Fruit fly (Drosophila melanogaster) whole organism, embryonic: ENCODE measurements around the gene CG7294.

ENCODE experiments used
- Atf-2 ChIP-seq: fragments of 200-800 bp; sonication (Bioruptor generic); optimal IDR thresholded peaks from 2 replicates; lab custom pipeline; 2016; ENCODE audit warnings: missing biosample characterization, missing genetic modification characterization
- BEAF-32 ChIP-seq: fragments of 200-800 bp; sonication (Bioruptor generic); optimal IDR thresholded peaks from 3 replicates; lab custom pipeline; 2017; ENCODE audit warnings: missing biosample characterization, missing genetic modification characterization, mild to moderate bottlenecking, moderate library complexity, missing genetic modification reagents
- CG10267 ChIP-seq: fragments of 200-800 bp; sonication (Bioruptor generic); optimal IDR thresholded peaks from 2 replicates; lab custom pipeline; 2018; ENCODE audit warnings: missing biosample characterization, mild to moderate bottlenecking, missing genetic modification characterization, moderate library complexity
- CG11085 ChIP-seq: fragments of 200-800 bp; sonication (Bioruptor generic); IDR thresholded peaks from 2 replicates; pipeline ENCODE4 v1.3.6; 2022; ENCODE audit warnings: missing biosample characterization, missing genetic modification characterization
- CG11093 ChIP-seq: fragments of 200-800 bp; sonication (Bioruptor generic); IDR thresholded peaks from 3 replicates; pipeline ENCODE4 v1.3.6; 2022; ENCODE audit warnings: missing biosample characterization, missing genetic modification characterization
- CG11247 ChIP-seq: fragments of 200-800 bp; sonication (Bioruptor generic); IDR thresholded peaks from 2 replicates; pipeline ENCODE4 v1.3.6; 2022; ENCODE audit warnings: missing biosample characterization, missing genetic modification characterization
- CG11398 ChIP-seq: fragments of 200-800 bp; sonication (Bioruptor generic); optimal IDR thresholded peaks from 2 replicates; lab custom pipeline; 2016; ENCODE audit warnings: missing biosample characterization, missing genetic modification characterization
- CG11560 ChIP-seq: fragments of 200-800 bp; sonication (Bioruptor generic); IDR thresholded peaks from 3 replicates; pipeline ENCODE4 v1.3.6; 2022; ENCODE audit warnings: missing biosample characterization, missing genetic modification characterization
- CG14667 ChIP-seq: fragments of 200-800 bp; sonication (Bioruptor generic); IDR thresholded peaks from 2 replicates; pipeline ENCODE4 v1.3.6; 2022; ENCODE audit warnings: missing biosample characterization, missing genetic modification characterization
- CG14860 ChIP-seq: fragments of 200-800 bp; sonication (Bioruptor generic); IDR thresholded peaks from 3 replicates; pipeline ENCODE4 v1.3.6; 2022; ENCODE audit warnings: missing biosample characterization, missing genetic modification characterization; ENCODE audit not compliant: partially characterized antibody
- CG15514 ChIP-seq: fragments of 200-800 bp; sonication (Bioruptor generic); optimal IDR thresholded peaks from 3 replicates; lab custom pipeline; 2017; ENCODE audit warnings: missing biosample characterization, missing genetic modification characterization, mild to moderate bottlenecking, moderate library complexity, missing genetic modification reagents
- CG17359 ChIP-seq: fragments of 200-800 bp; sonication (Bioruptor generic); optimal IDR thresholded peaks from 3 replicates; lab custom pipeline; 2018; ENCODE audit warnings: missing biosample characterization, mild to moderate bottlenecking, missing genetic modification characterization, moderate library complexity
- CG2202 ChIP-seq: fragments of 200-800 bp; sonication (Bioruptor generic); optimal IDR thresholded peaks from 2 replicates; lab custom pipeline; 2018; ENCODE audit warnings: missing biosample characterization, mild to moderate bottlenecking, missing genetic modification characterization
- CG2712 ChIP-seq: fragments of 200-800 bp; optimal IDR thresholded peaks from 3 replicates; lab custom pipeline; 2019; ENCODE audit warnings: missing biosample characterization, mild to moderate bottlenecking, missing genetic modification characterization, moderate library complexity
- CG30431 ChIP-seq: fragments of 200-800 bp; sonication (Bioruptor generic); optimal IDR thresholded peaks from 2 replicates; lab custom pipeline; 2017; ENCODE audit warnings: missing biosample characterization, missing genetic modification characterization
- CG31365 ChIP-seq: fragments of 200-800 bp; sonication (Bioruptor generic); optimal IDR thresholded peaks from 2 replicates; lab custom pipeline; 2018; ENCODE audit warnings: missing biosample characterization, mild to moderate bottlenecking, missing genetic modification characterization
- CG32767 ChIP-seq: fragments of 200-800 bp; sonication (Bioruptor generic); IDR thresholded peaks from 2 replicates; pipeline ENCODE4 v1.3.6; 2022; ENCODE audit warnings: missing biosample characterization, missing genetic modification characterization
- CG4617 ChIP-seq: fragments of 200-800 bp; sonication (Bioruptor generic); optimal IDR thresholded peaks from 3 replicates; lab custom pipeline; 2016; ENCODE audit warnings: missing biosample characterization, missing genetic modification characterization, borderline replicate concordance
- CG6254 ChIP-seq: fragments of 200-800 bp; sonication (Bioruptor generic); optimal IDR thresholded peaks from 3 replicates; lab custom pipeline; 2017; ENCODE audit warnings: mild to moderate bottlenecking, missing biosample characterization, missing genetic modification reagents, missing genetic modification characterization
- CoRest ChIP-seq: fragments of 200-800 bp; sonication (Bioruptor generic); optimal IDR thresholded peaks from 3 replicates; lab custom pipeline; 2018; ENCODE audit warnings: missing biosample characterization, mild to moderate bottlenecking, missing genetic modification characterization, moderate library complexity
- Doc3 ChIP-seq: fragments of 200-800 bp; sonication (Bioruptor generic); IDR thresholded peaks from 3 replicates; pipeline ENCODE4 v1.3.6; 2022; ENCODE audit warnings: missing biosample characterization, missing genetic modification characterization; ENCODE audit not compliant: partially characterized antibody
- Dp ChIP-seq: fragments of 200-800 bp; sonication (Bioruptor generic); optimal IDR thresholded peaks from 2 replicates; lab custom pipeline; 2018; ENCODE audit warnings: missing biosample characterization, mild to moderate bottlenecking, missing genetic modification characterization, moderate library complexity
- Dref ChIP-seq: fragments of 200-800 bp; sonication (Bioruptor generic); IDR thresholded peaks from 2 replicates; pipeline ENCODE4 v1.3.6; 2022; ENCODE audit warnings: missing biosample characterization, missing genetic modification characterization
- Mad ChIP-seq: fragments of 200-800 bp; sonication (Bioruptor generic); optimal IDR thresholded peaks from 2 replicates; lab custom pipeline; 2016; ENCODE audit warnings: missing biosample characterization, missing genetic modification characterization
- Mes4 ChIP-seq: fragments of 200-800 bp; sonication (Bioruptor generic); optimal IDR thresholded peaks from 2 replicates; lab custom pipeline; 2016; ENCODE audit warnings: missing biosample characterization, missing genetic modification characterization
- NFAT ChIP-seq: fragments of 200-800 bp; sonication (Bioruptor generic); IDR thresholded peaks from 2 replicates; pipeline ENCODE4 v1.3.6; 2022; ENCODE audit warnings: missing biosample characterization, missing genetic modification characterization
- Ptx1 ChIP-seq: fragments of 200-800 bp; sonication (Bioruptor generic); IDR thresholded peaks from 2 replicates; pipeline ENCODE4 v1.3.6; 2022; ENCODE audit warnings: missing biosample characterization, missing genetic modification characterization
- Scr ChIP-seq: fragments of 200-800 bp; sonication (Bioruptor generic); IDR thresholded peaks from 2 replicates; pipeline ENCODE4 v1.3.6; 2022; ENCODE audit warnings: missing biosample characterization, missing genetic modification characterization; ENCODE audit not compliant: partially characterized antibody
- Six4 ChIP-seq: fragments of 200-800 bp; sonication (Bioruptor generic); optimal IDR thresholded peaks from 2 replicates; lab custom pipeline; 2016; ENCODE audit warnings: missing biosample characterization, missing genetic modification characterization
- Sry-δ ChIP-seq: fragments of 200-800 bp; sonication (Bioruptor generic); optimal IDR thresholded peaks from 2 replicates; lab custom pipeline; 2016; ENCODE audit warnings: missing biosample characterization, missing genetic modification characterization
- Usf ChIP-seq: fragments of 200-800 bp; sonication (Bioruptor generic); optimal IDR thresholded peaks from 2 replicates; lab custom pipeline; 2017; ENCODE audit warnings: missing genotype, missing biosample characterization, missing genetic modification characterization
- ap ChIP-seq: fragments of 200-800 bp; sonication (Bioruptor generic); IDR thresholded peaks from 2 replicates; pipeline ENCODE4 v1.3.6; 2022; ENCODE audit warnings: missing biosample characterization, missing genetic modification characterization
- bbx ChIP-seq: fragments of 200-800 bp; sonication (Bioruptor generic); IDR thresholded peaks from 2 replicates; pipeline ENCODE4 v1.3.6; 2022; ENCODE audit warnings: missing biosample characterization, missing genetic modification characterization; ENCODE audit not compliant: partially characterized antibody
- br ChIP-seq: fragments of >200 bp; optimal IDR thresholded peaks from 2 replicates; lab custom pipeline; 2017
- chinmo ChIP-seq: fragments of 200-800 bp; sonication (Bioruptor generic); IDR thresholded peaks from 4 replicates; pipeline ENCODE4 v1.3.6; 2022; ENCODE audit warnings: missing biosample characterization, missing genetic modification characterization; ENCODE audit not compliant: partially characterized antibody
- eve ChIP-seq, 2 experiments: fragments of >200 bp; optimal IDR thresholded peaks; 2 replicates each; lab custom pipeline; 2017; ENCODE audit warnings: missing biosample characterization in 2 of 2, missing genetic modification characterization in 2 of 2
- fd64A ChIP-seq: fragments of 200-800 bp; sonication (Bioruptor generic); optimal IDR thresholded peaks from 3 replicates; lab custom pipeline; 2018; ENCODE audit warnings: missing biosample characterization, mild to moderate bottlenecking, missing genetic modification characterization
- gcm2 ChIP-seq: fragments of 200-800 bp; sonication (Bioruptor generic); optimal IDR thresholded peaks from 2 replicates; lab custom pipeline; 2016; ENCODE audit warnings: missing biosample characterization, missing genetic modification characterization
- hbn ChIP-seq: fragments of 200-800 bp; sonication (Bioruptor generic); IDR thresholded peaks from 2 replicates; pipeline ENCODE4 v1.3.6; 2022; ENCODE audit warnings: missing biosample characterization, missing genetic modification characterization; ENCODE audit not compliant: partially characterized antibody
- knrl ChIP-seq: fragments of 200-800 bp; sonication (Bioruptor generic); IDR thresholded peaks from 3 replicates; pipeline ENCODE4 v1.3.6; 2022; ENCODE audit warnings: missing biosample characterization, missing genetic modification characterization; ENCODE audit not compliant: partially characterized antibody
- odd ChIP-seq: fragments of 200-800 bp; sonication (Bioruptor generic); optimal IDR thresholded peaks from 2 replicates; lab custom pipeline; 2017; ENCODE audit warnings: missing biosample characterization, mild to moderate bottlenecking, missing genetic modification characterization
- phol ChIP-seq: fragments of 200-800 bp; sonication (Bioruptor generic); optimal IDR thresholded peaks from 3 replicates; lab custom pipeline; 2018; ENCODE audit warnings: missing biosample characterization, mild to moderate bottlenecking, missing genetic modification characterization, moderate library complexity
- sc ChIP-seq, 3 experiments: fragments of >200 bp in 2 of 3; fragments of 200-800 bp in 1 of 3; sonication (Bioruptor generic) in 1 of 3; optimal IDR thresholded peaks; 2 replicates in 2 of 3; 3 replicates in 1 of 3; lab custom pipeline; 2017; ENCODE audit warnings: mild to moderate bottlenecking in 1 of 3, missing biosample characterization in 1 of 3, missing genetic modification characterization in 1 of 3, missing genetic modification reagents in 1 of 3
- sens ChIP-seq: fragments of 200-800 bp; sonication (Bioruptor generic); peaks from one replicate; lab custom pipeline; 2016; ENCODE audit warnings: missing biosample characterization, missing genetic modification characterization

The CG7294 gene

dm6 chr2L:10728751-10729150 is 39.7 kb upstream of the CG7294 start, which contains the start of gene CG6443 (continued):
- TF ChIP-seq Atf-2 (no peak), CG11398 (GFP tag; lab: Kevin White, UChicago) (no peak), ap (GFP tag; lab: Robert Waterston, UW) (no peak), CG11560 (peak; percentile 97), CG2712 (peak; percentile 40), CG17359 (tag; lab: Kevin White, UChicago) (no peak), Mad (GFP tag; lab: Kevin White, UChicago) (no peak), CG6254 (GFP tag; lab: Kevin White, UChicago) (no peak), gcm2 (GFP tag; lab: Kevin White, UChicago) (no peak), sens (GFP tag; lab: Kevin White, UChicago) (peak; percentile 63), Mes4 (GFP tag; lab: Kevin White, UChicago) (no peak), Sry-δ (peak; percentile 90), Usf (no peak), CoRest (tag; lab: Kevin White, UChicago) (no peak), Doc3 (peak; percentile 81), NFAT (GFP tag; lab: Robert Waterston, UW) (no peak), CG11093 (GFP tag; lab: Robert Waterston, UW) (no peak), CG15514 (GFP tag; lab: Kevin White, UChicago) (peak; percentile 68), CG11247 (GFP tag; lab: Robert Waterston, UW) (no peak), fd64A (GFP tag; lab: Kevin White, UChicago) (no peak), CG32767 (GFP tag; lab: Robert Waterston, UW) (no peak), CG30431 (GFP tag; lab: Kevin White, UChicago) (no peak), odd (no peak), knrl (GFP tag; lab: Robert Waterston, UW) (peak; percentile 63), CG14667 (GFP tag; lab: Robert Waterston, UW) (no peak), phol (tag; lab: Kevin White, UChicago) (peak; percentile 9), Dref (peak; percentile 86), CG4617 (GFP tag; lab: Kevin White, UChicago) (peak; percentile 11), Ptx1 (GFP tag; lab: Robert Waterston, UW) (no peak), CG11085 (GFP tag; lab: Robert Waterston, UW) (no peak), hbn (GFP tag; lab: Robert Waterston, UW) (peak; percentile 80), bbx (GFP tag; lab: Robert Waterston, UW) (peak; percentile 68), Dp (GFP tag; lab: Kevin White, UChicago) (peak; percentile 86), CG14860 (GFP tag; lab: Robert Waterston, UW) (peak; percentile 67), br (lab: Kevin White, UChicago) (no peak), chinmo (0 out of 4 replicates have a peak, but pooled peaks have one; percentile 10), BEAF-32 (GFP tag; lab: Kevin White, UChicago) (peak; percentile 80), CG31365 (tag; lab: Kevin White, UChicago) (no peak), CG10267 (tag; lab: Kevin White, UChicago) (peak; percentile 20), Scr (GFP tag; lab: Robert Waterston, UW) (peak; percentile 76), eve (GFP tag; optimal IDR thresholded peaks at IDR 0.05; lab: Kevin White, UChicago) (no peak), Six4 (GFP tag; lab: Kevin White, UChicago) (no peak), CG2202 (tag; lab: Kevin White, UChicago) (no peak), sc (optimal IDR thresholded peaks at IDR 0.05; lab: Kevin White, UChicago) (no peak), sc (GFP tag; optimal IDR thresholded peaks at IDR 0.05; lab: Kevin White, UChicago) (no peak)
- TF ChIP-seq, all 482 proteins: peak for 55
